Fruit fly (Drosophila melanogaster) Kc167 (cell line): ENCODE data around the gene plx.

Source experiments
- Sin3A ChIP-seq: fragments of >200 bp; optimal IDR thresholded peaks from 2 replicates; lab custom pipeline; 2018; ENCODE audit warnings: missing external identifiers
- h ChIP-seq: fragments of >200 bp; optimal IDR thresholded peaks from 3 replicates; lab custom pipeline; 2018; ENCODE audit warnings: missing external identifiers

dm6 chr3R:5682921-5683748 lies 2.5 kb upstream of the plx start:
- TF ChIP-seq h (lab: Kevin White, UChicago) (no peak), Sin3A (lab: Kevin White, UChicago) (no peak)
